Fruit fly (Drosophila melanogaster): Measurements from ENCODE around the gene CG33253.

Gene CG33253

dm6 chrX:19179696-19180255 is 3.4 kb upstream of the CG33253 start, which contains the start of the genes CG7556 and CG7453 (continued):
- no peak for TF ChIP-seq Dfd (GFP tag; optimal IDR thresholded peaks at IDR 0.05)
- TF ChIP-seq az2 (GFP tag; optimal IDR thresholded peaks at IDR 0.05): peak; percentile 80
- no peak for TF ChIP-seq CG14965 (GFP tag; optimal IDR thresholded peaks at IDR 0.05; ENCODE audit: borderline replicate concordance)
- TF ChIP-seq CoRest (tag; optimal IDR thresholded peaks at IDR 0.05): peak; percentile 83
- TF ChIP-seq Atf6 (GFP tag; IDR thresholded peaks at IDR 0.05): peak; percentile 66
- peak; percentile 77 for TF ChIP-seq sob (GFP tag; IDR thresholded peaks at IDR 0.05)
- TF ChIP-seq Ssrp (tag; optimal IDR thresholded peaks at IDR 0.05): peak; percentile 70
- TF ChIP-seq Mrtf (GFP tag; IDR thresholded peaks at IDR 0.05): no peak
- no peak for TF ChIP-seq D (optimal IDR thresholded peaks at IDR 0.05)
- peak; percentile 56 for TF ChIP-seq D (GFP tag; optimal IDR thresholded peaks at IDR 0.05)
- TF ChIP-seq CG6654 (GFP tag; optimal IDR thresholded peaks at IDR 0.05): peak; percentile 45
- TF ChIP-seq grau (tag; optimal IDR thresholded peaks at IDR 0.05): peak; percentile 76
- TF ChIP-seq grn (GFP tag; optimal IDR thresholded peaks at IDR 0.05): peak; percentile 2
- no peak for TF ChIP-seq salm (tag; optimal IDR thresholded peaks at IDR 0.05)
- TF ChIP-seq CG6683 (GFP tag; optimal IDR thresholded peaks at IDR 0.05): peak; percentile 42
- peak; percentile 56 for TF ChIP-seq CG33213 (GFP tag; optimal IDR thresholded peaks at IDR 0.05)
- no peak for TF ChIP-seq CG5953 (GFP tag; IDR thresholded peaks at IDR 0.05)
- TF ChIP-seq CG8478 (optimal IDR thresholded peaks at IDR 0.05): no peak
- TF ChIP-seq CG13287 (GFP tag; IDR thresholded peaks at IDR 0.05; ENCODE audit: partially characterized antibody): 0 out of 2 replicates have a peak, but pooled peaks have one; percentile 14

dm6 chrX:19187624-19188085 is 4.4 kb downstream of the CG33253 start, which contains the start of gene Mec2:
Gene Mec2 (plus strand): TSS chrX:19188035.
- peak; percentile 30 for TF ChIP-seq her (GFP tag; optimal IDR thresholded peaks at IDR 0.05)
- no peak for TF ChIP-seq CG8765 (GFP tag; IDR thresholded peaks at IDR 0.05)
- TF ChIP-seq ab (GFP tag; optimal IDR thresholded peaks at IDR 0.05): peak; percentile 2
- 0 out of 3 replicates have a peak, but pooled peaks have one; percentile 38 for TF ChIP-seq Mrtf (GFP tag; IDR thresholded peaks at IDR 0.05)
- TF ChIP-seq CG1233 (GFP tag; optimal IDR thresholded peaks at IDR 0.05): no peak
- TF ChIP-seq Taf1 (GFP tag; IDR thresholded peaks at IDR 0.05): no peak
- TF ChIP-seq tna (GFP tag; IDR thresholded peaks at IDR 0.05; ENCODE audit: partially characterized antibody): no peak
- TF ChIP-seq ac (GFP tag; optimal IDR thresholded peaks at IDR 0.05): no peak
- no peak for TF ChIP-seq trem (tag; optimal IDR thresholded peaks at IDR 0.05)
- peak; percentile 95 for TF ChIP-seq Ets65A (GFP tag)
- TF ChIP-seq Ets97D (GFP tag; optimal IDR thresholded peaks at IDR 0.05): no peak
- peak; percentile 47 for TF ChIP-seq Dek (tag; optimal IDR thresholded peaks at IDR 0.05)
- TF ChIP-seq Antp (GFP tag; optimal IDR thresholded peaks at IDR 0.05): peak; percentile 54
- no peak for TF ChIP-seq Lpt (GFP tag; optimal IDR thresholded peaks at IDR 0.05)
- peak; percentile 53 for TF ChIP-seq Myb (GFP tag; optimal IDR thresholded peaks at IDR 0.05)
- TF ChIP-seq dysf (GFP tag; IDR thresholded peaks at IDR 0.05): peak; percentile 62
- peak; percentile 38 for TF ChIP-seq jing (GFP tag; optimal IDR thresholded peaks at IDR 0.05)
- TF ChIP-seq CG12155 (GFP tag; optimal IDR thresholded peaks at IDR 0.05): peak; percentile 0
- no peak for TF ChIP-seq CG7745 (tag; optimal IDR thresholded peaks at IDR 0.05)
- 0 out of 3 replicates have a peak, but pooled peaks have one; percentile 32 for TF ChIP-seq Aef1 (GFP tag; IDR thresholded peaks at IDR 0.05)
- TF ChIP-seq NC2α (GFP tag; optimal IDR thresholded peaks at IDR 0.05): no peak
- peak; percentile 25; the same call in 1 of the 2 replicates for TF ChIP-seq sob (GFP tag; IDR thresholded peaks at IDR 0.05)
- no peak for TF ChIP-seq slou (GFP tag; optimal IDR thresholded peaks at IDR 0.05)
- peak; percentile 42 for TF ChIP-seq CG11398 (GFP tag; optimal IDR thresholded peaks at IDR 0.05)
- TF ChIP-seq D (optimal IDR thresholded peaks at IDR 0.05): no peak
- TF ChIP-seq D (GFP tag; optimal IDR thresholded peaks at IDR 0.05): no peak
- 0 out of 3 replicates have a peak, but pooled peaks have one; percentile 41 for TF ChIP-seq CG7357 (GFP tag; IDR thresholded peaks at IDR 0.05)
- peak; percentile 26 for TF ChIP-seq lilli (GFP tag; optimal IDR thresholded peaks at IDR 0.05)
- TF ChIP-seq CG17361 (GFP tag; IDR thresholded peaks at IDR 0.05): no peak
- TF ChIP-seq Hr39 (optimal IDR thresholded peaks at IDR 0.05): no peak
- peak; percentile 50 for TF ChIP-seq CoRest (tag; optimal IDR thresholded peaks at IDR 0.05)
- TF ChIP-seq Six4 (GFP tag; optimal IDR thresholded peaks at IDR 0.05): no peak
- no peak for TF ChIP-seq p53 (GFP tag; optimal IDR thresholded peaks at IDR 0.05)
- TF ChIP-seq ap (GFP tag; IDR thresholded peaks at IDR 0.05): peak; percentile 38; the same call in 1 of the 2 replicates
- TF ChIP-seq jigr1 (GFP tag; IDR thresholded peaks at IDR 0.05): no peak
- peak; percentile 68 to 70 for TF ChIP-seq chif (GFP tag; optimal IDR thresholded peaks at IDR 0.05)
- TF ChIP-seq NfI (GFP tag; optimal IDR thresholded peaks at IDR 0.05): peak; percentile 68

All from whole organism, embryonic.